Worm (Caenorhabditis elegans) whole organism, L2 larva: ENCODE results near the gene clec-252.

ENCODE experiments used
- ceh-82 ChIP-seq: fragments of 150-350 bp; optimal IDR thresholded peaks from 2 replicates; lab custom pipeline; 2014; ENCODE audit warnings: missing biosample characterization, missing genetic modification characterization
- crh-2 ChIP-seq: sonication (generic microtip); optimal IDR thresholded peaks from 2 replicates; lab custom pipeline; 2017; ENCODE audit warnings: missing biosample characterization, missing genetic modification characterization
- elt-1 ChIP-seq: fragments of 150-350 bp; optimal IDR thresholded peaks from 2 replicates; lab custom pipeline; 2014; ENCODE audit warnings: missing biosample characterization, missing genetic modification characterization
- lsy-2 ChIP-seq, 2 experiments: fragments of 150-350 bp in 1 of 2; sonication (generic microtip) in 1 of 2; optimal IDR thresholded peaks; 2 replicates each; lab custom pipeline; 2014 to 2017; ENCODE audit warnings: missing biosample characterization in 2 of 2, missing genetic modification characterization in 2 of 2
- nhr-21 ChIP-seq: fragments of 150-350 bp; optimal IDR thresholded peaks from 2 replicates; lab custom pipeline; 2014; ENCODE audit warnings: missing biosample characterization, missing genetic modification characterization
- ztf-11 ChIP-seq: sonication (generic microtip); optimal IDR thresholded peaks from 2 replicates; lab custom pipeline; 2017; ENCODE audit warnings: missing biosample characterization, missing genetic modification characterization

- TF ChIP-seq lsy-2 (tag; optimal IDR thresholded peaks at IDR 0.05; lab: Kevin White, UChicago) = no peak
- TF ChIP-seq nhr-21 (tag; lab: Kevin White, UChicago) = no peak
- no peak for TF ChIP-seq ztf-11 (tag; lab: Kevin White, UChicago)
- no peak for TF ChIP-seq crh-2 (tag; lab: Kevin White, UChicago)
- TF ChIP-seq ceh-82 = no peak
- TF ChIP-seq elt-1 = no peak
These were observed 34.8 kb upstream of the clec-252 start, which contains the start of gene Y17D7B.10 for ce11 chrV:18783474-18783873.
